Fruit fly (Drosophila melanogaster) whole organism, wandering third instar larva: ENCODE measurements around the gene Osi18.

ENCODE experiments used
- fru ChIP-seq: fragments of 200-800 bp; sonication (Bioruptor generic); optimal IDR thresholded peaks from 3 replicates; lab custom pipeline; 2016; ENCODE audit warnings: missing biosample characterization, mild to moderate bottlenecking, missing genetic modification characterization
- pan ChIP-seq: fragments of >200 bp; optimal IDR thresholded peaks from 2 replicates; lab custom pipeline; 2017
- sage ChIP-seq: fragments of 200-800 bp; sonication (Bioruptor generic); optimal IDR thresholded peaks from 2 replicates; lab custom pipeline; 2016; ENCODE audit warnings: missing biosample characterization, mild to moderate bottlenecking, missing genetic modification characterization

DNA sequence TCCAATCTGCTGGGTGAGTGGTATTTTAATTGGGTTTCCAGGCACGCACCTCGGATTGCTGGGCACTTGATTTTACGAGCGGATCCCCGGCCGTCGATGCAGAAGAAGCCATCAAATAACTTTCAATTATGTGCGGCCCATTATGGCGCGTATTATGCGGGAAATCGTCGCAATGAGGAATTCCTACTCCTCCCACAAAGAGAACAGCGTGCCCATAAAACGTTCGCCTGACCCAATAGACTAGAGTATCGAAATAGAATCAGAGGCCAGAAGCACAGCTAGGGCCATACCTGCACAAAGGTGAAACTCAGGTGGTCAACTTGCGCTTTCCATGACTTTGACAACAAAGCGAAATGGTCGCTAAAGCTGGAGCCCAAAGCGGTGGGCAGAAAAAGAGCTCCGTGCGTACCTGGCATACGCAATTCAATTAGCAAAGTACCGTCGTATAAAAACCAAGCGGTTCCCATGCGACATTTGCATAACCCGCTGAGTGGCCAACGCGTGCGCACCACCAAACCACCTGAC, at the start of gene Osi18:
- TF ChIP-seq pan (no peak), sage (GFP tag; lab: Kevin White, UChicago) (no peak), fru (GFP tag; lab: Kevin White, UChicago) (no peak)
